Fruit fly (Drosophila melanogaster): ENCODE results near the gene CG44475.

- TF ChIP-seq gl (tag; optimal IDR thresholded peaks at IDR 0.05) (no peak), Pif1B (GFP tag; optimal IDR thresholded peaks at IDR 0.05) (no peak), CG8159 (tag; optimal IDR thresholded peaks at IDR 0.05) (no peak), D1 (tag; optimal IDR thresholded peaks at IDR 0.05) (no peak), CG8301 (tag; optimal IDR thresholded peaks at IDR 0.05) (no peak)
These were observed 40.1 kb upstream of the CG44475 start, which contains the start of gene CG4793 for dm6 chr2L:15923095-15923494.

Data from whole organism, pupa.